Worm (Caenorhabditis elegans): ENCODE results near the gene C45G9.4.
A peak's percentile ranks its signal among the peaks of the same experiment; 100 is the strongest.

ce11 chrIII:5102616-5103015 lies 40.1 kb downstream of the C45G9.4 start, which contains the start of gene F54D8.6:
- TF ChIP-seq ZK185.1 (tag; optimal IDR thresholded peaks at IDR 0.05; ENCODE audit: poor library complexity, severe bottlenecking) (no peak), F33H1.4 (GFP tag; IDR thresholded peaks at IDR 0.05) (no peak; the same call in 1 of the 2 replicates), attf-3 (GFP tag; conservative IDR thresholded peaks at IDR 0.05) (0 out of 2 replicates have a peak, but pooled peaks have one; percentile 19), pha-4 (tag; optimal IDR thresholded peaks at IDR 0.05) (no peak), nhr-80 (tag; optimal IDR thresholded peaks at IDR 0.05) (no peak), K11D2.4 (GFP tag; IDR thresholded peaks at IDR 0.05) (no peak), fkh-3 (tag; optimal IDR thresholded peaks at IDR 0.05) (no peak), F57C9.4 (tag; optimal IDR thresholded peaks at IDR 0.05) (no peak), zim-3 (tag; optimal IDR thresholded peaks at IDR 0.05) (no peak), dpff-1 (tag; optimal IDR thresholded peaks at IDR 0.05) (no peak), lin-35 (GFP tag; optimal IDR thresholded peaks at IDR 0.05) (no peak), lin-26 (GFP tag; IDR thresholded peaks at IDR 0.05) (no peak), lsy-27 (tag; optimal IDR thresholded peaks at IDR 0.05; ENCODE audit: borderline replicate concordance, insufficient read depth) (no peak)
